Fruit fly (Drosophila melanogaster): ENCODE data around the gene CG10516.

CG10516 gene

DNA sequence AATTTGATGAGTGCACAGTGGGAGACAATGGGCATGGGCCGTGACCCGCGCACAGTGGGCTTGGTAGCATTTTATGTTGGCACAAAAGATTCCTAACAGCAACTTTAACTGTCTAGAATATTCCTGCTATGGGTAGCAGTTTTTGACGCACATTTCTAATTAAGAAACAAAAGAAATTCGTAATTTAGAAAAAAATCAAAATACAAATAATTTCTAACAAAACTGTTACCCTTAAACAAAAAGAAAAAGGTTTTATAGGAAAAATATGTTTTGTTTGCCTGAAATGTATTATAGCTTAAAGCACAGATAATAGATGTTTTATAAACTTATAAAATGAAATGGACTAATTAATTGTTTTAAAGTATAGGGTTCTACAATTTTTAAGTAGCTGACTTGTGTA, 48.9 kb downstream of the CG10516 start (continued):
- TF ChIP-seq Gug (GFP tag; IDR thresholded peaks at IDR 0.05) (0 out of 4 replicates have a peak, but pooled peaks have one; percentile 12), CG12391 (tag; optimal IDR thresholded peaks at IDR 0.05) (peak; percentile 14), ara (GFP tag; IDR thresholded peaks at IDR 0.05) (no peak), MESR4 (GFP tag; optimal IDR thresholded peaks at IDR 0.05) (no peak), Hmr (GFP tag; optimal IDR thresholded peaks at IDR 0.05) (no peak), CG12071 (GFP tag; optimal IDR thresholded peaks at IDR 0.05) (no peak), CG12155 (GFP tag; optimal IDR thresholded peaks at IDR 0.05) (no peak), HLHmδ (GFP tag; optimal IDR thresholded peaks at IDR 0.05) (no peak), Taf1 (GFP tag; IDR thresholded peaks at IDR 0.05) (no peak), Drgx (GFP tag; IDR thresholded peaks at IDR 0.05) (no peak), pb (GFP tag; optimal IDR thresholded peaks at IDR 0.05) (no peak), az2 (GFP tag; optimal IDR thresholded peaks at IDR 0.05) (no peak), cwo (GFP tag; optimal IDR thresholded peaks at IDR 0.05) (no peak), Hsf (GFP tag; optimal IDR thresholded peaks at IDR 0.05) (no peak), E2f2 (GFP tag; IDR thresholded peaks at IDR 0.05) (no peak), kay (GFP tag; optimal IDR thresholded peaks at IDR 0.05) (no peak), CG14014 (GFP tag; IDR thresholded peaks at IDR 0.05) (no peak), lola (GFP tag; optimal IDR thresholded peaks at IDR 0.05) (peak in 1 of 3 experiments; percentile 64), CG10979 (tag; optimal IDR thresholded peaks at IDR 0.05) (peak; percentile 43), CG3838 (GFP tag; optimal IDR thresholded peaks at IDR 0.05) (no peak), ro (GFP tag; IDR thresholded peaks at IDR 0.05) (no peak), Scr (GFP tag; IDR thresholded peaks at IDR 0.05; ENCODE audit: partially characterized antibody) (no peak), CG7556 (GFP tag; optimal IDR thresholded peaks at IDR 0.05) (peak; percentile 15), CG14860 (GFP tag; IDR thresholded peaks at IDR 0.05; ENCODE audit: partially characterized antibody) (no peak), CG4424 (GFP tag; optimal IDR thresholded peaks at IDR 0.05) (no peak), bigmax (GFP tag; optimal IDR thresholded peaks at IDR 0.05) (no peak), CG10565 (GFP tag; optimal IDR thresholded peaks at IDR 0.05) (no peak), row (GFP tag; IDR thresholded peaks at IDR 0.05) (0 out of 3 replicates have a peak, but pooled peaks have one; percentile 24), ken (GFP tag; IDR thresholded peaks at IDR 0.05) (no peak), CG4820 (GFP tag; optimal IDR thresholded peaks at IDR 0.05) (peak; percentile 40), Xrp1 (GFP tag; IDR thresholded peaks at IDR 0.05) (peak; percentile 36), al (GFP tag; IDR thresholded peaks at IDR 0.05) (no peak), CG18262 (tag; optimal IDR thresholded peaks at IDR 0.05) (peak; percentile 54), CkIIα-i1 (GFP tag; IDR thresholded peaks at IDR 0.05) (no peak), slou (GFP tag; optimal IDR thresholded peaks at IDR 0.05) (no peak), abd-A (tag; optimal IDR thresholded peaks at IDR 0.05) (no peak), stc (GFP tag; IDR thresholded peaks at IDR 0.05) (no peak), CG6689 (GFP tag; IDR thresholded peaks at IDR 0.05) (peak; percentile 12; the same call in 1 of the 2 replicates), sd (tag; optimal IDR thresholded peaks at IDR 0.05) (no peak), pros (GFP tag; optimal IDR thresholded peaks at IDR 0.05) (no peak), prd (optimal IDR thresholded peaks at IDR 0.05) (no peak), prd (GFP tag; IDR thresholded peaks at IDR 0.05) (peak; percentile 29; the same call in 1 of the 3 replicates), ac (GFP tag; optimal IDR thresholded peaks at IDR 0.05) (no peak)

Measured in whole organism, embryonic.